Worm (Caenorhabditis elegans) whole organism, L1 larva: ENCODE data around the gene K07F5.6.
A peak's percentile ranks its signal among the peaks of the same experiment; 100 is the strongest.

Source experiments
- F16B12.6 ChIP-seq: fragments of 150-350 bp; optimal IDR thresholded peaks from 2 replicates; lab custom pipeline; 2014; ENCODE audit warnings: missing biosample characterization, missing genetic modification characterization
- Y116A8C.19 ChIP-seq: sonication (generic microtip); optimal IDR thresholded peaks from 2 replicates; lab custom pipeline; 2016; ENCODE audit warnings: missing compliant biosample characterization, missing genetic modification characterization, borderline replicate concordance
- aha-1 ChIP-seq: fragments of 150-350 bp; optimal IDR thresholded peaks from 2 replicates; lab custom pipeline; 2014; ENCODE audit warnings: missing biosample characterization, missing genetic modification characterization
- alr-1 ChIP-seq: fragments of 200-800 bp; sonication (Bioruptor generic); optimal IDR thresholded peaks from 2 replicates; lab custom pipeline; 2018; ENCODE audit warnings: borderline replicate concordance, mild to moderate bottlenecking, missing genetic modification characterization, missing compliant biosample characterization
- ama-1 ChIP-seq: fragments of 150-350 bp; optimal IDR thresholded peaks from 2 replicates; lab custom pipeline; 2014
- blmp-1 ChIP-seq: fragments of 150-350 bp; optimal IDR thresholded peaks from 2 replicates; lab custom pipeline; 2014; ENCODE audit warnings: missing biosample characterization, missing genetic modification characterization
- ceh-82 ChIP-seq, 3 experiments: fragments of 150-350 bp in 1 of 3; sonication (generic microtip) in 2 of 3; optimal IDR thresholded peaks; 2 replicates each; lab custom pipeline; 2014 to 2017; ENCODE audit warnings: missing biosample characterization in 3 of 3, missing genetic modification characterization in 3 of 3
- ceh-88 ChIP-seq: fragments of 200-800 bp; sonication (Bioruptor generic); IDR thresholded peaks from 2 replicates; pipeline ENCODE4 v1.3.6; 2022; ENCODE audit warnings: missing genetic modification characterization, missing compliant biosample characterization
- ceh-90 ChIP-seq: sonication (generic microtip); optimal IDR thresholded peaks from 2 replicates; lab custom pipeline; 2016; ENCODE audit warnings: missing genetic modification characterization, missing compliant biosample characterization
- ces-1 ChIP-seq: fragments of 150-350 bp; optimal IDR thresholded peaks from 2 replicates; lab custom pipeline; 2014; ENCODE audit warnings: missing biosample characterization, missing genetic modification reagents, missing genetic modification characterization
- dpl-1 ChIP-seq, 3 experiments: fragments of 150-350 bp in 2 of 3; sonication (generic microtip) in 1 of 3; optimal IDR thresholded peaks; 2 replicates each; lab custom pipeline; 2014 to 2017; ENCODE audit warnings: missing biosample characterization in 3 of 3, missing genetic modification characterization in 3 of 3, missing genetic modification reagents in 3 of 3
- dsc-1 ChIP-seq: sonication (generic microtip); optimal IDR thresholded peaks from 2 replicates; lab custom pipeline; 2016; ENCODE audit warnings: mild to moderate bottlenecking, missing genetic modification characterization, missing compliant biosample characterization
- efl-1 ChIP-seq, 4 experiments: fragments of 150-350 bp; optimal IDR thresholded peaks in 3 of 4; peaks in 1 of 4; 1 replicate in 1 of 4; 2 replicates in 3 of 4; lab custom pipeline; 2014; ENCODE audit warnings: missing biosample characterization in 2 of 4, missing genetic modification characterization in 2 of 4, missing genetic modification reagents in 2 of 4
- ets-5 ChIP-seq: fragments of 200-800 bp; sonication (Bioruptor generic); IDR thresholded peaks from 2 replicates; pipeline ENCODE4 v1.3.6; 2022; ENCODE audit warnings: missing genetic modification characterization, missing compliant biosample characterization
- fkh-4 ChIP-seq: sonication (generic microtip); optimal IDR thresholded peaks from 2 replicates; lab custom pipeline; 2016; ENCODE audit warnings: missing compliant biosample characterization, missing genetic modification characterization, borderline replicate concordance
- fkh-8 ChIP-seq: sonication (generic microtip); optimal IDR thresholded peaks from 2 replicates; lab custom pipeline; 2016; ENCODE audit warnings: mild to moderate bottlenecking, missing genetic modification characterization, missing compliant biosample characterization
- fos-1 ChIP-seq: fragments of 150-350 bp; optimal IDR thresholded peaks from 2 replicates; lab custom pipeline; 2014; ENCODE audit warnings: missing biosample characterization, missing genetic modification characterization
- hlh-17 ChIP-seq: fragments of 200-800 bp; sonication (Bioruptor generic); optimal IDR thresholded peaks from 2 replicates; lab custom pipeline; 2018; ENCODE audit warnings: missing genetic modification characterization, mild to moderate bottlenecking, missing compliant biosample characterization, moderate library complexity, borderline replicate concordance
- hlh-4 ChIP-seq: sonication (generic microtip); optimal IDR thresholded peaks from 2 replicates; lab custom pipeline; 2016; ENCODE audit warnings: mild to moderate bottlenecking, missing genetic modification characterization, missing compliant biosample characterization
- hpl-2 ChIP-seq: fragments of 150-350 bp; optimal IDR thresholded peaks from 2 replicates; lab custom pipeline; 2014; ENCODE audit warnings: missing biosample characterization, missing genetic modification reagents, missing genetic modification characterization
- isw-1 ChIP-seq: fragments of 200-800 bp; sonication (Bioruptor generic); IDR thresholded peaks from 2 replicates; pipeline ENCODE4 v1.3.6; 2022; ENCODE audit warnings: missing genetic modification characterization, missing compliant biosample characterization
- lin-15B ChIP-seq: fragments of 150-350 bp; sonication (generic microtip); optimal IDR thresholded peaks from 3 replicates; lab custom pipeline; 2014; ENCODE audit warnings: missing biosample characterization, missing genetic modification characterization
- lin-35 ChIP-seq, 2 experiments: fragments of 150-350 bp; optimal IDR thresholded peaks; 2 replicates each; lab custom pipeline; 2014; ENCODE audit warnings: missing biosample characterization in 2 of 2, missing genetic modification characterization in 2 of 2, missing genetic modification reagents in 2 of 2
- mab-9 ChIP-seq: fragments of 200-800 bp; sonication (Bioruptor generic); IDR thresholded peaks from 2 replicates; pipeline ENCODE4 v1.3.6; 2022; ENCODE audit warnings: missing genetic modification reagents, missing genetic modification characterization, missing compliant biosample characterization
- mdl-1 ChIP-seq, 2 experiments: fragments of 150-350 bp; optimal IDR thresholded peaks; 2 replicates each; lab custom pipeline; 2014 to 2017; ENCODE audit warnings: missing biosample characterization in 2 of 2, missing genetic modification characterization in 2 of 2, inconsistent platforms in 1 of 2
- mef-2 ChIP-seq: fragments of 150-350 bp; optimal IDR thresholded peaks from 2 replicates; lab custom pipeline; 2014; ENCODE audit warnings: missing biosample characterization, missing genetic modification characterization
- nhr-19 ChIP-seq: fragments of 200-800 bp; sonication (Bioruptor generic); conservative IDR thresholded peaks from 2 replicates; pipeline ENCODE4 v1.3.6; 2022; ENCODE audit warnings: missing genetic modification characterization, missing compliant biosample characterization
- nhr-20 ChIP-seq: sonication (generic microtip); optimal IDR thresholded peaks from 2 replicates; lab custom pipeline; 2016; ENCODE audit warnings: mild to moderate bottlenecking, missing genetic modification characterization, missing compliant biosample characterization
- nhr-237 ChIP-seq: fragments of 150-350 bp; optimal IDR thresholded peaks from 2 replicates; lab custom pipeline; 2014; ENCODE audit warnings: missing biosample characterization, missing genetic modification characterization
- nhr-47 ChIP-seq: sonication (generic microtip); optimal IDR thresholded peaks from 2 replicates; lab custom pipeline; 2016; ENCODE audit warnings: mild to moderate bottlenecking, missing genetic modification characterization, moderate library complexity, missing compliant biosample characterization
- nhr-71 ChIP-seq: sonication (generic microtip); optimal IDR thresholded peaks from 2 replicates; lab custom pipeline; 2016; ENCODE audit warnings: mild to moderate bottlenecking, missing genetic modification characterization, moderate library complexity, missing compliant biosample characterization
- nhr-77 ChIP-seq: fragments of 150-350 bp; optimal IDR thresholded peaks from 2 replicates; lab custom pipeline; 2014; ENCODE audit warnings: missing biosample characterization, missing genetic modification characterization
- nhr-84 ChIP-seq: sonication (generic microtip); optimal IDR thresholded peaks from 2 replicates; lab custom pipeline; 2017; ENCODE audit warnings: missing biosample characterization, missing genetic modification characterization
- nhr-90 ChIP-seq: sonication (generic microtip); optimal IDR thresholded peaks from 2 replicates; lab custom pipeline; 2016; ENCODE audit warnings: mild to moderate bottlenecking, missing genetic modification characterization, missing compliant biosample characterization; ENCODE audit not compliant: poor library complexity
- pqm-1 ChIP-seq: sonication (generic microtip); optimal IDR thresholded peaks from 3 replicates; lab custom pipeline; 2017; ENCODE audit warnings: missing biosample characterization, missing genetic modification characterization
- snu-23 ChIP-seq: sonication (generic microtip); optimal IDR thresholded peaks from 2 replicates; lab custom pipeline; 2016; ENCODE audit warnings: missing genetic modification characterization, missing compliant biosample characterization
- sup-37 ChIP-seq: fragments of 200-800 bp; sonication (Bioruptor generic); optimal IDR thresholded peaks from 2 replicates; lab custom pipeline; 2018; ENCODE audit warnings: mild to moderate bottlenecking, missing genetic modification characterization, missing compliant biosample characterization
- swsn-7 ChIP-seq: sonication (generic microtip); optimal IDR thresholded peaks from 2 replicates; lab custom pipeline; 2016; ENCODE audit warnings: missing genetic modification characterization, missing compliant biosample characterization
- tbx-2 ChIP-seq: sonication (generic microtip); optimal IDR thresholded peaks from 2 replicates; lab custom pipeline; 2016; ENCODE audit warnings: missing genetic modification characterization, missing compliant biosample characterization
- tlp-1 ChIP-seq: fragments of 150-350 bp; optimal IDR thresholded peaks from 2 replicates; lab custom pipeline; 2014; ENCODE audit warnings: missing biosample characterization, missing genetic modification characterization
- unc-130 ChIP-seq: fragments of 150-350 bp; optimal IDR thresholded peaks from 2 replicates; lab custom pipeline; 2017; ENCODE audit warnings: missing biosample characterization, missing genetic modification characterization, inconsistent platforms
- vab-15 ChIP-seq: sonication (generic microtip); optimal IDR thresholded peaks from 2 replicates; lab custom pipeline; 2017; ENCODE audit warnings: missing genotype, mild to moderate bottlenecking, missing genetic modification characterization, missing compliant biosample characterization
- xbp-1 ChIP-seq: sonication (generic microtip); optimal IDR thresholded peaks from 2 replicates; lab custom pipeline; 2016; ENCODE audit warnings: missing genetic modification characterization, missing compliant biosample characterization
- zip-4 ChIP-seq: fragments of 200-800 bp; sonication (Bioruptor generic); optimal IDR thresholded peaks from 2 replicates; lab custom pipeline; 2018; ENCODE audit warnings: mild to moderate bottlenecking, missing genetic modification characterization, moderate library complexity, missing compliant biosample characterization
- ztf-4 ChIP-seq: fragments of 150-350 bp; optimal IDR thresholded peaks from 2 replicates; lab custom pipeline; 2014; ENCODE audit warnings: missing biosample characterization, missing genetic modification characterization

Gene K07F5.6

DNA sequence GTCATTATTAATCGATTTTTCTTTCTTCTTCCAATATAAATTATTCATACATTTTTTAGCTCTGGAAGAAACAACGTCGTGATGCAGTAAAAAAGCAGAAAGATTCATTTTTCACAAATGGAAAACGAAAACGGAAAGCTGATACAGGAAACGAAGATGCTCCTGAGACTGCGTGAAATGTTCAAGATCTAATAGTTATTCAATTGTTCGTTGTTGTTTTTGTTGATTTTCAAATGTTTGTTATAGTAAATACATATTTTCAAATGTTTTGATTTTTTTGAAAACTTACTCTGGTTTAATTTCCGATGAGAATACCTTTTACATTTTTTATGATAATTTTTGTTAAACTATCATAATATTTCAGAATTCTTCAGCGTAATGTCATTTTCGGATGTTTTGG, 17.3 kb upstream of the K07F5.6 start, which contains the start of gene K07F5.16:
Gene K07F5.16, plus strand, starts transcription at position 301 of the 400 bp plus-strand sequence.
- TF ChIP-seq mef-2 (tag; lab: Kevin White, UChicago): no peak
- TF ChIP-seq ceh-90: no peak
- no peak for TF ChIP-seq ceh-88

DNA sequence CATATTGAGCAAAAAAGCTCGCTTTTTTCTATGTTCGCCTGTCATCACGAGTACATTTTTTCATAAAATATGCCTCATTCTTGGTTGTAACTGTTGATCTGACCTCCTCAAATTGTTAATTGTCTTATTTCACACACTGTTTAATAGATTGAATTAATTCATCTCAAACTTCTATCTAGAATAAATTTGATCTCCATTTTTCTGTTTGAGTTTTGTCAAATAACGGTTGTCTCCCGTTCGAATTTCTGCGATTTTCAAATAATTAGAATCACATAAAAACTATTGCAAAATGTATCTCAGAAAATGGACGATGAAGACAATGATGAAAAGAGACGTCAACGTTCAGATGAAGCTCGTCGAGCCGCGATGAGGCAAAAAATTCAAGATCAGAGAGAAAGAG, 15.4 kb upstream of the K07F5.6 start, which contains the start of gene K07F5.14:
Gene K07F5.14, plus strand, starts transcription at position 301 of the 400 bp plus-strand sequence.
- no peak for TF ChIP-seq F16B12.6 (tag; lab: Kevin White, UChicago)
- no peak for TF ChIP-seq blmp-1
- no peak for TF ChIP-seq mab-9
- no peak for TF ChIP-seq hlh-17 (GFP tag; lab: Kevin White, UChicago)
- no peak for TF ChIP-seq lin-35 (GFP tag; optimal IDR thresholded peaks at IDR 0.05; lab: Kevin White, UChicago)
- no peak for TF ChIP-seq mef-2 (tag; lab: Kevin White, UChicago)
- no peak for TF ChIP-seq fkh-4 (tag; lab: Kevin White, UChicago)
- TF ChIP-seq nhr-77 (tag; lab: Kevin White, UChicago): no peak
- no peak for TF ChIP-seq pqm-1 (tag; lab: Kevin White, UChicago)
- no peak for TF ChIP-seq dpl-1 (GFP tag; optimal IDR thresholded peaks at IDR 0.05; lab: Kevin White, UChicago)
- TF ChIP-seq alr-1 (tag; lab: Kevin White, UChicago): no peak
- no peak for TF ChIP-seq aha-1
- no peak for TF ChIP-seq nhr-90 (tag; lab: Kevin White, UChicago)
- TF ChIP-seq nhr-237 (tag; lab: Kevin White, UChicago): no peak
- no peak for TF ChIP-seq nhr-84
- no peak for TF ChIP-seq hlh-4 (tag; lab: Kevin White, UChicago)
- no peak for TF ChIP-seq efl-1 (optimal IDR thresholded peaks at IDR 0.05; lab: Kevin White, UChicago)
- no peak for TF ChIP-seq efl-1 (GFP tag; optimal IDR thresholded peaks at IDR 0.05 in 1 of 2; lab: Kevin White, UChicago)
- no peak for TF ChIP-seq fos-1 (tag; lab: Kevin White, UChicago)

- no peak for TF ChIP-seq zip-4
- no peak for TF ChIP-seq snu-23 (GFP tag; lab: Kevin White, UChicago)
- TF ChIP-seq nhr-237 (tag; lab: Kevin White, UChicago): no peak
- no peak for TF ChIP-seq sup-37 (GFP tag; lab: Kevin White, UChicago)
- TF ChIP-seq Y116A8C.19: no peak
- TF ChIP-seq nhr-19 (GFP tag; lab: Robert Waterston, UW): no peak
- TF ChIP-seq dpl-1 (GFP tag; optimal IDR thresholded peaks at IDR 0.05; lab: Kevin White, UChicago): no peak
- TF ChIP-seq tbx-2 (tag; lab: Kevin White, UChicago): no peak
- TF ChIP-seq ceh-82 (tag; optimal IDR thresholded peaks at IDR 0.05; lab: Kevin White, UChicago): no peak
- TF ChIP-seq nhr-71 (tag; lab: Kevin White, UChicago): no peak
These were observed 12.5 kb upstream of the K07F5.6 start for ce11 chrIV:9858970-9859369.

DNA sequence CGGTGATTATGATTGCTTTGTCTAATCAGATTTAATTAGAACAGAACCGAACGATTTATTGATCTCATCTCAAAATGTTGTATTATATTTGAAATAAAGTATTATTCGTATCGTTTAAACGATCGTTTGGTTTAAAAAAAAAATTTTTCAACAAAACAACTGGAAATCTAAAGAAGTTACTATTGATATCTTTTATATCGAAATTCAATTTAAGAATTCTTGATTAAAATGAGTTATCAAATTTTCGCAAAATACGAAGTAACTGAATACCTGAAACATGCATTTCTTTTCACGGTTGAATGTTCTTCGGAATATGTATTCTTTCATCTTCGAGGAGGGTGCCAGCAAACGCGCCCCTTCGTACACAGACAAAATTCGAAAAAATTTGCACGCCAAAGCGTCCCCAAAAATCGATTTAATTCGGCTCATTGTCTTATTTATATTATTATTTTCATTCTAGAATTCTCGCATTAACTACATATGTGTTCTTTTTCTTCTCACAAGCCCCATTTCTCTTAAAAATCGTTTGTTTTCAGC, 11.5 kb upstream of the K07F5.6 start, which contains the start of gene npp-1:
Gene npp-1, plus strand, starts transcription at position 537 of the 537 bp plus-strand sequence.
- TF ChIP-seq dsc-1: no peak
- TF ChIP-seq hlh-17 (GFP tag; lab: Kevin White, UChicago): no peak
- no peak for TF ChIP-seq ets-5
- peak; percentile 37 for TF ChIP-seq lin-15B (tag; lab: Kevin White, UChicago)
- peak; percentile 9 for TF ChIP-seq F16B12.6 (tag; lab: Kevin White, UChicago)
- no peak for TF ChIP-seq nhr-77 (tag; lab: Kevin White, UChicago)
- no peak for TF ChIP-seq tlp-1 (tag; lab: Kevin White, UChicago)
- TF ChIP-seq nhr-20 (tag; lab: Kevin White, UChicago): peak; percentile 37
- TF ChIP-seq nhr-47 (tag; lab: Kevin White, UChicago): no peak
- no peak for TF ChIP-seq unc-130 (tag; lab: Kevin White, UChicago)
- TF ChIP-seq ceh-88: no peak
- TF ChIP-seq ama-1: no peak
- no peak for TF ChIP-seq swsn-7 (tag; lab: Kevin White, UChicago)
- no peak for TF ChIP-seq ceh-90
- TF ChIP-seq ces-1 (GFP tag; lab: Kevin White, UChicago): no peak
- no peak for TF ChIP-seq aha-1
- TF ChIP-seq sup-37 (GFP tag; lab: Kevin White, UChicago): no peak
- TF ChIP-seq hpl-2 (GFP tag; lab: Kevin White, UChicago): no peak
- no peak for TF ChIP-seq fkh-8 (tag; lab: Kevin White, UChicago)
- no peak for TF ChIP-seq ztf-4 (tag; lab: Kevin White, UChicago)
- no peak for TF ChIP-seq vab-15 (tag; lab: Kevin White, UChicago)
- no peak for TF ChIP-seq xbp-1
- no peak for TF ChIP-seq fos-1 (tag; lab: Kevin White, UChicago)
- TF ChIP-seq hlh-4 (tag; lab: Kevin White, UChicago): no peak
- no peak for TF ChIP-seq mdl-1 (tag; optimal IDR thresholded peaks at IDR 0.05; lab: Kevin White, UChicago)
- peak in 1 of 3 experiments; percentile 20 for TF ChIP-seq ceh-82 (tag; optimal IDR thresholded peaks at IDR 0.05; lab: Kevin White, UChicago)
- peak; percentile 10; the same call in 1 of the 2 replicates for TF ChIP-seq isw-1 (GFP tag; lab: Robert Waterston, UW)
